Fruit fly (Drosophila melanogaster): ENCODE measurements around the gene Traf6.

Gene Traf6

dm6 chrX:8196598-8197228 is 39.5 kb upstream of the Traf6 start (continued):
- TF ChIP-seq gcm (GFP tag; optimal IDR thresholded peaks at IDR 0.05) = no peak
- TF ChIP-seq ham (GFP tag; IDR thresholded peaks at IDR 0.05) = no peak
- no peak for TF ChIP-seq vfl (GFP tag; optimal IDR thresholded peaks at IDR 0.05)
- peak; percentile 48; the same call in 1 of the 2 replicates for TF ChIP-seq CG32767 (GFP tag; IDR thresholded peaks at IDR 0.05)
- TF ChIP-seq B-H2 (GFP tag; optimal IDR thresholded peaks at IDR 0.05) = no peak
- no peak for TF ChIP-seq CG2199 (GFP tag; IDR thresholded peaks at IDR 0.05)
- TF ChIP-seq shn (GFP tag; optimal IDR thresholded peaks at IDR 0.05) = no peak
- TF ChIP-seq CG9797 (GFP tag; optimal IDR thresholded peaks at IDR 0.05) = no peak
- TF ChIP-seq prd (optimal IDR thresholded peaks at IDR 0.05) = no peak
- peak; percentile 65; the same call in 1 of the 3 replicates for TF ChIP-seq prd (GFP tag; IDR thresholded peaks at IDR 0.05)
- no peak for TF ChIP-seq Sry-β (GFP tag; optimal IDR thresholded peaks at IDR 0.05)
- TF ChIP-seq CG10543 (GFP tag; optimal IDR thresholded peaks at IDR 0.05) = no peak
- no peak for TF ChIP-seq MBD-R2 (GFP tag; IDR thresholded peaks at IDR 0.05)
- TF ChIP-seq kay (GFP tag; optimal IDR thresholded peaks at IDR 0.05) = no peak
- TF ChIP-seq E2f1 (GFP tag; IDR thresholded peaks at IDR 0.05) = peak; percentile 62
- no peak for TF ChIP-seq Bgb (GFP tag; IDR thresholded peaks at IDR 0.05; ENCODE audit: partially characterized antibody)
- no peak for TF ChIP-seq lola (GFP tag; optimal IDR thresholded peaks at IDR 0.05)
- no peak for TF ChIP-seq grn (GFP tag; optimal IDR thresholded peaks at IDR 0.05)
- TF ChIP-seq CG3847 (GFP tag; IDR thresholded peaks at IDR 0.05) = no peak
- no peak for TF ChIP-seq hth (optimal IDR thresholded peaks at IDR 0.05)
- TF ChIP-seq CG9215 (GFP tag; IDR thresholded peaks at IDR 0.05) = no peak
- no peak for TF ChIP-seq MESR4 (GFP tag; optimal IDR thresholded peaks at IDR 0.05)
- TF ChIP-seq maf-S (GFP tag; optimal IDR thresholded peaks at IDR 0.05) = no peak
- no peak; the same call in 1 of the 3 replicates for TF ChIP-seq sr (GFP tag; IDR thresholded peaks at IDR 0.05)
- TF ChIP-seq nau (GFP tag; optimal IDR thresholded peaks at IDR 0.05) = peak; percentile 11
- no peak for TF ChIP-seq CG16815 (GFP tag; optimal IDR thresholded peaks at IDR 0.05)
- peak; percentile 34 for TF ChIP-seq CG12391 (tag; optimal IDR thresholded peaks at IDR 0.05)
- no peak for TF ChIP-seq CG1792 (GFP tag; optimal IDR thresholded peaks at IDR 0.05)
- no peak for TF ChIP-seq CG12744 (GFP tag; optimal IDR thresholded peaks at IDR 0.05)
- peak; percentile 35; the same call in 1 of the 2 replicates for TF ChIP-seq sim (GFP tag; IDR thresholded peaks at IDR 0.05)
- TF ChIP-seq salm (tag; optimal IDR thresholded peaks at IDR 0.05) = no peak
- TF ChIP-seq sima (GFP tag; optimal IDR thresholded peaks at IDR 0.05) = no peak
- peak; percentile 61 for TF ChIP-seq Ada2b (GFP tag; IDR thresholded peaks at IDR 0.05)
- TF ChIP-seq Hand (GFP tag; optimal IDR thresholded peaks at IDR 0.05) = no peak
- peak; percentile 62 for TF ChIP-seq Sox102F (GFP tag; optimal IDR thresholded peaks at IDR 0.05)
- peak; percentile 63 for TF ChIP-seq CG17328 (GFP tag; IDR thresholded peaks at IDR 0.05)
- peak; percentile 58; the same call in 1 of the 3 replicates for TF ChIP-seq zfh1 (GFP tag; IDR thresholded peaks at IDR 0.05)
- TF ChIP-seq NfI (GFP tag; optimal IDR thresholded peaks at IDR 0.05) = peak; percentile 40
- peak; percentile 29 for TF ChIP-seq az2 (GFP tag; optimal IDR thresholded peaks at IDR 0.05)
- TF ChIP-seq CG15696 (tag; optimal IDR thresholded peaks at IDR 0.05) = no peak
- peak; percentile 68 for TF ChIP-seq CG5953 (GFP tag; IDR thresholded peaks at IDR 0.05)
- peak; percentile 76 for TF ChIP-seq vvl (GFP tag; IDR thresholded peaks at IDR 0.05)
- TF ChIP-seq ci (GFP tag; IDR thresholded peaks at IDR 0.05) = peak; percentile 77
- TF ChIP-seq Dll (GFP tag; IDR thresholded peaks at IDR 0.05; ENCODE audit: partially characterized antibody) = no peak
- peak; percentile 79 for TF ChIP-seq Drgx (GFP tag; IDR thresholded peaks at IDR 0.05)
- TF ChIP-seq usp (GFP tag; optimal IDR thresholded peaks at IDR 0.05) = no peak
- peak; percentile 32 for TF ChIP-seq CG4424 (GFP tag; optimal IDR thresholded peaks at IDR 0.05)
- TF ChIP-seq CG13894 (tag; optimal IDR thresholded peaks at IDR 0.05) = no peak
- TF ChIP-seq CG4617 (GFP tag; optimal IDR thresholded peaks at IDR 0.05; ENCODE audit: borderline replicate concordance) = no peak
- no peak for TF ChIP-seq pros (GFP tag; optimal IDR thresholded peaks at IDR 0.05)
- peak; percentile 39; the same call in 1 of the 2 replicates for TF ChIP-seq wor (GFP tag; IDR thresholded peaks at IDR 0.05)

Measured in whole organism, embryonic.